Fruit fly (Drosophila melanogaster): ENCODE data around the gene Dab.

Gene Dab

DNA sequence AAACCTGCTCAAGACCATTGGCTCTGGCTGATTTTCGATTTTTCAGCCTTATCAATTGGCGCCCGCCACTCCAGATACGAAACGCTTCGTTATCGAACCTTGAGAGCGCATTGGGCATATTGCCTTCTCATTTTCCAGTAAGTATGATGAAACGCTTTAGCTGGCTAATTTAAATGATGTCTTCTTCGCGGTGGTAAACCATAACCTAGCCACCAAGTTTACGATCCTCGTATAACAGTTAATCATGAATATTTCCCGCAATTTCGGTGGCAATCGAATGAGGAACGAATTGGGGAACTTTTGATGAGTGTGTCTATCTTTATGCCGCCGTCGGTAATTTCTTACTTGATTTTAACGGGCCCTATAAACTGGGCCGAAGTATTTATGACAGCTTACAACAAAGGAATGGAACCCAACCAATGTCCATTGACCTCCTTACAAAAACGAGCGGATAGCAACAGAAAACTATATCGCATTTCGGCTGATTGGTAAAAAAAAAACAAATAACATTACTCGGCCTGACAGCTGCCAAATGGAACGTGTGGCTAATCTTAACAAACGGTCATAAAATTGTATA is 45.4 kb upstream of the Dab start:
- TF ChIP-seq Hr83 (GFP tag; optimal IDR thresholded peaks at IDR 0.05; ENCODE audit: poor library complexity, severe bottlenecking), result no peak
- no peak for TF ChIP-seq Abd-B (GFP tag; optimal IDR thresholded peaks at IDR 0.05)
- no peak for TF ChIP-seq Rel (GFP tag; optimal IDR thresholded peaks at IDR 0.05)
- peak; percentile 28 for TF ChIP-seq Rel (tag; optimal IDR thresholded peaks at IDR 0.05)
- no peak for TF ChIP-seq usp (GFP tag; optimal IDR thresholded peaks at IDR 0.05)
- peak; percentile 6 for TF ChIP-seq h (GFP tag; optimal IDR thresholded peaks at IDR 0.05)
- TF ChIP-seq fru (GFP tag; optimal IDR thresholded peaks at IDR 0.05), result peak; percentile 1

DNA sequence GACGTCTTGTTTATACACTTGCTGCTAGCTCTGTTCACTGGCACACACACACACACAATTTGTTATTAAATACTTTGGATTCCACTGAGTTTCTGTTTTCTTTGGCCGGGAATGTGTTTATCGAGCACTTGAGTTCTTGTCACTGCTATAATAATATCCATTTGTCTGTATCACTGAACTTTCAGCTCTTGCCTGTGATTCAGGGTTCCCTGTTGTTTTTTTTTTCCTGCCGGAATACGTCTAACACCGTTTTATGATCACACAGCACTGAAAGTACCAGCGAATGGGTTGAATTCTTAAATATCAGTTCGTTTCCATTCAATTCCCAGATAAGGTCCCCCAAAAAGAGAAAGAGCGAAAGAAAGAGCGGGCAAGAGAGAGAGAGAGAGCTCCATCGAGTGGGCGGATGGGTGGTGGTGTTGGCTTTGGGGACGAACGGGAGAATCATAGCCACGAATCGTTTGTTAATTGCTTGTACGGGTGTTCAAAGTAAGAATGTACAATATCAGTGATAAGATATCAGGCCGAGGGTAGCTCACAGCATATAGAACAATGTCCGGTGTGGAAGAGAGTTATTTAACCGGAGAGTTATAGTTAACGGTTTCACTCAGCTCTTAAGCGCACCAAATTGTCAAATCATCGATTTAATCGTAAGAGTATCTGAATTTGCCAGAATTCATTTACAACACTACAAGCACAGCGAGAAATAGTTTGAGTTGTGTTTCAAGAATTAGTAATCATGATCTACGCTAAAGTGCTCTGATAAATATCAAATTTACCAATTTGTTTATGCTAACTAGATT is 44.1 kb upstream of the Dab start, which contains the start of gene Galphaf:
Galphaf (minus strand) TSS at position 272 of the 803 bp plus-strand sequence.
- TF ChIP-seq h (GFP tag; optimal IDR thresholded peaks at IDR 0.05) (peak; percentile 53), HLH106 (tag; optimal IDR thresholded peaks at IDR 0.05) (no peak), Mio (GFP tag; optimal IDR thresholded peaks at IDR 0.05) (no peak), dl (GFP tag; optimal IDR thresholded peaks at IDR 0.05; ENCODE audit: insufficient read depth in 1 of 2, partially characterized antibody in 2 of 2) (peak; percentile 18 to 85), Dif (GFP tag; optimal IDR thresholded peaks at IDR 0.05; ENCODE audit: partially characterized antibody) (peak; percentile 86), Rel (GFP tag; optimal IDR thresholded peaks at IDR 0.05) (no peak), Rel (tag; optimal IDR thresholded peaks at IDR 0.05) (peak; percentile 28), tai (GFP tag; optimal IDR thresholded peaks at IDR 0.05) (no peak), Hr83 (GFP tag; optimal IDR thresholded peaks at IDR 0.05; ENCODE audit: poor library complexity, severe bottlenecking) (peak; percentile 18), GATAd (GFP tag; optimal IDR thresholded peaks at IDR 0.05) (no peak), sv (GFP tag; optimal IDR thresholded peaks at IDR 0.05) (no peak), ey (GFP tag; optimal IDR thresholded peaks at IDR 0.05) (no peak), Vsx2 (GFP tag; optimal IDR thresholded peaks at IDR 0.05; ENCODE audit: partially characterized antibody) (peak; percentile 73), fru (GFP tag; optimal IDR thresholded peaks at IDR 0.05) (peak; percentile 26)

DNA sequence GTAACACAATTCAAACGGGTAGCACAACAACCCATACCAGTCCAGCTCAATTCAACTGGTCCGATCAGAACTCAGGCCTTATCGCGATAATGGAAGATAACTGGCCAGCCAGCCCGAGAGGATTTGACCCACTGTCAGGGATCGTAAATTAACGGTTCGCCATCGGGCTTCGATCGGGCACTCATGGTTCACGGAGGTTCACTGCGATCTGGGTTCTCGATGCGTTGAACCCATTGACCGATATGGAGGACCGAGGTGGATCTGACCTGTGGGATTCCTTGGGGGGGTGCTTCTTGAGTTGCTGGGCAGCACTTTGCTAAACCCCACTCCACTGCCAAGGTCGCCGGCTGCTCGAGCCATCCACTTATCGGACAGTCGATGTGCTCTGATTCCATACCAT is 43.1 kb upstream of the Dab start:
- no peak for TF ChIP-seq CG32264 (GFP tag; optimal IDR thresholded peaks at IDR 0.05)
- TF ChIP-seq lola (GFP tag; optimal IDR thresholded peaks at IDR 0.05), result no peak
- TF ChIP-seq Sp1 (GFP tag; optimal IDR thresholded peaks at IDR 0.05), result no peak
- TF ChIP-seq CrebA (GFP tag; optimal IDR thresholded peaks at IDR 0.05; ENCODE audit: borderline replicate concordance), result no peak
- TF ChIP-seq fru (GFP tag; optimal IDR thresholded peaks at IDR 0.05), result no peak
- no peak for TF ChIP-seq Jra (GFP tag; optimal IDR thresholded peaks at IDR 0.05)
- TF ChIP-seq h (GFP tag; optimal IDR thresholded peaks at IDR 0.05), result no peak
- no peak for TF ChIP-seq Abd-B (GFP tag; optimal IDR thresholded peaks at IDR 0.05)
- no peak for TF ChIP-seq CG9705 (GFP tag; optimal IDR thresholded peaks at IDR 0.05)
- no peak for TF ChIP-seq Vsx2 (GFP tag; optimal IDR thresholded peaks at IDR 0.05; ENCODE audit: partially characterized antibody)
- no peak for TF ChIP-seq brk (GFP tag; optimal IDR thresholded peaks at IDR 0.05)
- TF ChIP-seq jim (GFP tag; optimal IDR thresholded peaks at IDR 0.05), result no peak
- TF ChIP-seq dsf (GFP tag; optimal IDR thresholded peaks at IDR 0.05; ENCODE audit: borderline replicate concordance), result no peak
- TF ChIP-seq Mio (GFP tag; optimal IDR thresholded peaks at IDR 0.05), result no peak
- TF ChIP-seq Dif (GFP tag; optimal IDR thresholded peaks at IDR 0.05; ENCODE audit: partially characterized antibody), result no peak
- TF ChIP-seq Hr78 (GFP tag; optimal IDR thresholded peaks at IDR 0.05), result no peak

DNA sequence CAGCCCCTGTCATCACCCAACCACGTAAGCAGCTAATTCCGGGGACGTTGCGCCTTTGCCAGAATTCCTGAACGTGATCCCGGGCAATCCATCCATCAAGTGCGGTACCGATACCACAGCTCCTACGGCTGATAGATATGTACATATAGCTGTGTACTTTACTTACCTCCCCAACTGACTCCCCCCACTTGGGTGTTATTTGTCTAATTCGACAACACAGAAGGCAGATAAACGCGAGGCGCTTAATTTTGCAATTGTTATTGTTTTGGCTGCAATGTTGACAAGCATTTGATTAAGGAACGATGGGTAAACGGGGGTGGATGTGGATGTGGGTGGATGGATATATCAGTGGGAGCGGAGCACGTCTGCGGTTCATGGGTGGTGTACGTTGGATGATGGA is 41.7 kb upstream of the Dab start:
- TF ChIP-seq Dfd (GFP tag; optimal IDR thresholded peaks at IDR 0.05), result no peak
- TF ChIP-seq tai (GFP tag; optimal IDR thresholded peaks at IDR 0.05), result no peak
- TF ChIP-seq HLH106 (tag; optimal IDR thresholded peaks at IDR 0.05), result peak; percentile 22
- TF ChIP-seq N (GFP tag; optimal IDR thresholded peaks at IDR 0.05), result no peak
- peak; percentile 61 for TF ChIP-seq Hnf4 (GFP tag; optimal IDR thresholded peaks at IDR 0.05)
- peak; percentile 34 for TF ChIP-seq fru (GFP tag; optimal IDR thresholded peaks at IDR 0.05)
- no peak for TF ChIP-seq CrebA (GFP tag; optimal IDR thresholded peaks at IDR 0.05; ENCODE audit: borderline replicate concordance)
- no peak for TF ChIP-seq Mio (GFP tag; optimal IDR thresholded peaks at IDR 0.05)
- TF ChIP-seq sage (GFP tag; optimal IDR thresholded peaks at IDR 0.05), result no peak
- TF ChIP-seq foxo (GFP tag; optimal IDR thresholded peaks at IDR 0.05), result peak in 1 of 2 experiments; percentile 16
- peak; percentile 55 for TF ChIP-seq Jra (GFP tag; optimal IDR thresholded peaks at IDR 0.05)
- TF ChIP-seq dmrt93B (GFP tag; optimal IDR thresholded peaks at IDR 0.05), result no peak
- TF ChIP-seq Rel (GFP tag; optimal IDR thresholded peaks at IDR 0.05), result no peak
- peak; percentile 64 for TF ChIP-seq Rel (tag; optimal IDR thresholded peaks at IDR 0.05)
- TF ChIP-seq Hr83 (GFP tag; optimal IDR thresholded peaks at IDR 0.05; ENCODE audit: poor library complexity, severe bottlenecking), result peak; percentile 93
- peak; percentile 23 for TF ChIP-seq br (GFP tag; optimal IDR thresholded peaks at IDR 0.05)
- TF ChIP-seq OdsH (GFP tag; optimal IDR thresholded peaks at IDR 0.05), result peak; percentile 45
- peak; percentile 56 for TF ChIP-seq rgr (GFP tag; optimal IDR thresholded peaks at IDR 0.05)
- TF ChIP-seq Sp1 (GFP tag; optimal IDR thresholded peaks at IDR 0.05), result peak; percentile 25
- TF ChIP-seq Dif (GFP tag; optimal IDR thresholded peaks at IDR 0.05; ENCODE audit: partially characterized antibody), result no peak
- peak; percentile 79 for TF ChIP-seq h (GFP tag; optimal IDR thresholded peaks at IDR 0.05)
- peak; percentile 12 for TF ChIP-seq CG9705 (GFP tag; optimal IDR thresholded peaks at IDR 0.05)
- no peak for TF ChIP-seq lola (GFP tag; optimal IDR thresholded peaks at IDR 0.05)
